Fruit fly (Drosophila melanogaster) whole organism, embryonic: Measurements from ENCODE around the gene cass.

Experiments
- Ada2b ChIP-seq: fragments of 200-800 bp; sonication (Bioruptor generic); IDR thresholded peaks from 2 replicates; pipeline ENCODE4 v1.3.6; 2022; ENCODE audit warnings: missing biosample characterization, missing genetic modification characterization
- Bdp1 ChIP-seq: fragments of 200-800 bp; sonication (Bioruptor generic); optimal IDR thresholded peaks from 3 replicates; lab custom pipeline; 2016; ENCODE audit warnings: missing biosample characterization, missing genetic modification characterization
- CG10147 ChIP-seq: fragments of 200-800 bp; sonication (Bioruptor generic); optimal IDR thresholded peaks from 2 replicates; lab custom pipeline; 2019; ENCODE audit warnings: missing biosample characterization, mild to moderate bottlenecking, missing genetic modification characterization, moderate library complexity
- CG1233 ChIP-seq: fragments of 200-800 bp; sonication (Bioruptor generic); optimal IDR thresholded peaks from 4 replicates; lab custom pipeline; 2018; ENCODE audit warnings: missing biosample characterization, mild to moderate bottlenecking, missing genetic modification characterization
- CG14965 ChIP-seq: fragments of 200-800 bp; sonication (Bioruptor generic); optimal IDR thresholded peaks from 2 replicates; lab custom pipeline; 2016; ENCODE audit warnings: missing biosample characterization, missing genetic modification characterization, borderline replicate concordance
- CG15479 ChIP-seq: fragments of 200-800 bp; sonication (Bioruptor generic); optimal IDR thresholded peaks from 3 replicates; lab custom pipeline; 2019; ENCODE audit warnings: missing biosample characterization, mild to moderate bottlenecking, missing genetic modification characterization, moderate library complexity
- CG18262 ChIP-seq: fragments of 200-800 bp; optimal IDR thresholded peaks from 3 replicates; lab custom pipeline; 2019; ENCODE audit warnings: missing biosample characterization, mild to moderate bottlenecking, missing genetic modification characterization, moderate library complexity
- CG2889 ChIP-seq: fragments of 200-800 bp; sonication (Bioruptor generic); IDR thresholded peaks from 3 replicates; pipeline ENCODE4 v1.3.6; 2022; ENCODE audit warnings: missing biosample characterization, missing genetic modification characterization
- CG32532 ChIP-seq: fragments of 200-800 bp; sonication (Bioruptor generic); IDR thresholded peaks from 2 replicates; pipeline ENCODE4 v1.3.6; 2022; ENCODE audit warnings: missing biosample characterization, missing genetic modification characterization
- CG3281 ChIP-seq: fragments of 200-800 bp; sonication (Bioruptor generic); optimal IDR thresholded peaks from 3 replicates; lab custom pipeline; 2017; ENCODE audit warnings: missing biosample characterization, mild to moderate bottlenecking, missing genetic modification characterization
- CG3847 ChIP-seq: fragments of 200-800 bp; sonication (Bioruptor generic); IDR thresholded peaks from 2 replicates; pipeline ENCODE4 v1.3.6; 2022; ENCODE audit warnings: missing biosample characterization, missing genetic modification characterization
- CG6854 ChIP-seq: fragments of 200-800 bp; sonication (Bioruptor generic); optimal IDR thresholded peaks from 3 replicates; lab custom pipeline; 2017; ENCODE audit warnings: missing biosample characterization, mild to moderate bottlenecking, missing genetic modification characterization
- CG8281 ChIP-seq: fragments of 200-800 bp; sonication (Bioruptor generic); optimal IDR thresholded peaks from 2 replicates; lab custom pipeline; 2018; ENCODE audit warnings: missing biosample characterization, mild to moderate bottlenecking, missing genetic modification characterization, moderate library complexity
- CG9932 ChIP-seq: fragments of 200-800 bp; sonication (Bioruptor generic); IDR thresholded peaks from 2 replicates; pipeline ENCODE4 v1.3.6; 2022; ENCODE audit warnings: missing biosample characterization, missing genetic modification characterization
- CHES-1-like ChIP-seq: fragments of 200-800 bp; sonication (Bioruptor generic); optimal IDR thresholded peaks from 2 replicates; lab custom pipeline; 2016; ENCODE audit warnings: missing biosample characterization, missing genetic modification characterization
- Drgx ChIP-seq: fragments of 200-800 bp; sonication (Bioruptor generic); IDR thresholded peaks from 2 replicates; pipeline ENCODE4 v1.3.6; 2022; ENCODE audit warnings: missing biosample characterization, missing genetic modification characterization
- Ets65A ChIP-seq: fragments of 200-800 bp; sonication (Bioruptor generic); peaks from one replicate; lab custom pipeline; 2016; ENCODE audit warnings: missing biosample characterization, missing genetic modification characterization
- Hr51 ChIP-seq, 2 experiments: fragments of 200-800 bp; sonication (Bioruptor generic); optimal IDR thresholded peaks; 2 replicates in 1 of 2; 3 replicates in 1 of 2; lab custom pipeline; 2016 to 2018; ENCODE audit warnings: missing biosample characterization in 2 of 2, missing genetic modification characterization in 2 of 2, mild to moderate bottlenecking in 1 of 2, moderate library complexity in 1 of 2
- Nf-YB ChIP-seq: fragments of 200-800 bp; sonication (Bioruptor generic); optimal IDR thresholded peaks from 3 replicates; lab custom pipeline; 2019; ENCODE audit warnings: missing biosample characterization, mild to moderate bottlenecking, missing genetic modification characterization, moderate library complexity
- Ptx1 ChIP-seq: fragments of 200-800 bp; sonication (Bioruptor generic); IDR thresholded peaks from 2 replicates; pipeline ENCODE4 v1.3.6; 2022; ENCODE audit warnings: missing biosample characterization, missing genetic modification characterization
- Rfx ChIP-seq: fragments of 200-800 bp; sonication (Bioruptor generic); IDR thresholded peaks from 2 replicates; pipeline ENCODE4 v1.3.6; 2022; ENCODE audit warnings: missing biosample characterization, missing genetic modification characterization
- Sox102F ChIP-seq: fragments of 200-800 bp; sonication (Bioruptor generic); optimal IDR thresholded peaks from 2 replicates; lab custom pipeline; 2018; ENCODE audit warnings: missing biosample characterization, mild to moderate bottlenecking, missing genetic modification characterization, moderate library complexity
- Sry-δ ChIP-seq: fragments of 200-800 bp; sonication (Bioruptor generic); optimal IDR thresholded peaks from 2 replicates; lab custom pipeline; 2016; ENCODE audit warnings: missing biosample characterization, missing genetic modification characterization
- bsh ChIP-seq, 2 experiments: fragments of 200-800 bp; sonication (Bioruptor generic); optimal IDR thresholded peaks; 2 replicates each; lab custom pipeline; 2017 to 2018; ENCODE audit warnings: mild to moderate bottlenecking in 2 of 2, missing biosample characterization in 2 of 2, missing genetic modification characterization in 2 of 2, moderate library complexity in 1 of 2
- crc ChIP-seq: fragments of 200-800 bp; sonication (Bioruptor generic); optimal IDR thresholded peaks from 2 replicates; lab custom pipeline; 2016; ENCODE audit warnings: missing biosample characterization, missing genetic modification characterization
- dan ChIP-seq: fragments of 200-800 bp; sonication (Bioruptor generic); IDR thresholded peaks from 2 replicates; pipeline ENCODE4 v1.3.6; 2022; ENCODE audit warnings: missing biosample characterization, missing genetic modification characterization
- exex ChIP-seq: fragments of 200-800 bp; sonication (Bioruptor generic); optimal IDR thresholded peaks from 4 replicates; lab custom pipeline; 2018; ENCODE audit warnings: missing biosample characterization, mild to moderate bottlenecking, missing genetic modification characterization, moderate library complexity
- fru ChIP-seq: fragments of >200 bp; optimal IDR thresholded peaks from 2 replicates; lab custom pipeline; 2017
- gem ChIP-seq: fragments of 200-800 bp; sonication (Bioruptor generic); optimal IDR thresholded peaks from 2 replicates; lab custom pipeline; 2019; ENCODE audit warnings: missing biosample characterization, mild to moderate bottlenecking, missing genetic modification characterization, moderate library complexity
- lab ChIP-seq: fragments of 200-800 bp; sonication (Bioruptor generic); optimal IDR thresholded peaks from 3 replicates; lab custom pipeline; 2017; ENCODE audit warnings: missing biosample characterization, missing genetic modification characterization, mild to moderate bottlenecking, moderate library complexity, missing genetic modification reagents
- oc ChIP-seq: fragments of 200-800 bp; sonication (Bioruptor generic); optimal IDR thresholded peaks from 2 replicates; lab custom pipeline; 2018; ENCODE audit warnings: missing biosample characterization, mild to moderate bottlenecking, missing genetic modification characterization, moderate library complexity
- prd ChIP-seq, 3 experiments: fragments of >200 bp in 2 of 3; fragments of 200-800 bp in 1 of 3; sonication (Bioruptor generic) in 1 of 3; optimal IDR thresholded peaks in 2 of 3; IDR thresholded peaks in 1 of 3; 2 replicates in 2 of 3; 3 replicates in 1 of 3; pipeline versions ENCODE4 v1.3.6 to Lab custom; 2017 to 2022; ENCODE audit warnings: missing biosample characterization in 1 of 3, missing genetic modification characterization in 1 of 3
- row ChIP-seq: fragments of 200-800 bp; sonication (Bioruptor generic); IDR thresholded peaks from 3 replicates; pipeline ENCODE4 v1.3.6; 2022; ENCODE audit warnings: missing biosample characterization, missing genetic modification characterization
- sna ChIP-seq: fragments of 200-800 bp; sonication (Bioruptor generic); IDR thresholded peaks from 2 replicates; pipeline ENCODE4 v1.3.6; 2022; ENCODE audit warnings: missing biosample characterization, missing genetic modification characterization; ENCODE audit not compliant: partially characterized antibody
- tna ChIP-seq: fragments of 200-800 bp; sonication (Bioruptor generic); IDR thresholded peaks from 2 replicates; pipeline ENCODE4 v1.3.6; 2022; ENCODE audit warnings: missing biosample characterization, missing genetic modification characterization; ENCODE audit not compliant: partially characterized antibody
- unpg ChIP-seq: fragments of 200-800 bp; sonication (Bioruptor generic); optimal IDR thresholded peaks from 3 replicates; lab custom pipeline; 2018; ENCODE audit warnings: missing biosample characterization, mild to moderate bottlenecking, missing genetic modification characterization, moderate library complexity

Gene cass

dm6 chr2L:17470630-17471029 is 7.1 kb downstream of the cass start (continued):
- TF ChIP-seq CG3847 (GFP tag; lab: Robert Waterston, UW) = peak; percentile 14; the same call in 1 of the 2 replicates
- peak; percentile 14 for TF ChIP-seq Sry-δ
- no peak for TF ChIP-seq oc (tag; lab: Kevin White, UChicago)
- TF ChIP-seq CG10147 (GFP tag; lab: Kevin White, UChicago) = peak; percentile 59
- TF ChIP-seq CHES-1-like (GFP tag; lab: Kevin White, UChicago) = peak; percentile 55
- peak; percentile 80 for TF ChIP-seq CG6854
- no peak for TF ChIP-seq Nf-YB
- peak; percentile 33 for TF ChIP-seq exex (tag; lab: Kevin White, UChicago)
- TF ChIP-seq tna (GFP tag; lab: Robert Waterston, UW) = no peak
- no peak for TF ChIP-seq CG14965 (GFP tag; lab: Kevin White, UChicago)
- no peak for TF ChIP-seq CG2889 (GFP tag; lab: Robert Waterston, UW)
- no peak for TF ChIP-seq CG9932 (GFP tag; lab: Robert Waterston, UW)
- TF ChIP-seq CG1233 (GFP tag; lab: Kevin White, UChicago) = peak; percentile 64
- no peak; the same call in 1 of the 2 replicates for TF ChIP-seq CG32532
- TF ChIP-seq CG15479 (GFP tag; lab: Kevin White, UChicago) = no peak
- no peak for TF ChIP-seq dan (GFP tag; lab: Robert Waterston, UW)
- peak; percentile 35 for TF ChIP-seq Bdp1 (GFP tag; lab: Kevin White, UChicago)
- no peak for TF ChIP-seq sna (GFP tag; lab: Robert Waterston, UW)
- TF ChIP-seq unpg (GFP tag; lab: Kevin White, UChicago) = peak; percentile 54
- peak; percentile 78 for TF ChIP-seq Rfx (GFP tag; lab: Robert Waterston, UW)
- peak; percentile 60 for TF ChIP-seq crc (GFP tag; lab: Kevin White, UChicago)

DNA sequence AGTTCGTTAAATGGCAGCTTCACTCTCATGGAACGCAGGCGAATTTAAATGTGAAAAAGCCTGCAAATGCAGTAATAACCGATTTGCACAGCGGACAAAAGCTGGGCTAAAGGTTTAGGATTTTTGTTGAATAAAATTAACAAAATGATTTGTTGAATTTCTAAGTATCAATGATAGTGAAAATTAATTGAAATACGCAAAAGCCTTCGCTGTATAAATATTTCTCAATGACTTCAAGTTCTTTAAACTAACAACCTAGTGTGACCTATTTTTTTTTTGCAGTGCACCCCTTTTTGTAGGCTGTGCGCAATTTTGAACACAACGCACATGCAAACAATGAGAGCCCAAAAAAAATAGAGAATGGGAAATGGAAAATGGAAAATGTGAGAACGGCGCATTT is 10.7 kb downstream of the cass start:
- TF ChIP-seq Ptx1 (GFP tag; lab: Robert Waterston, UW) (0 out of 2 replicates have a peak, but pooled peaks have one; percentile 9), lab (peak; percentile 30), Sox102F (GFP tag; lab: Kevin White, UChicago) (peak; percentile 39), CG3281 (GFP tag; lab: Kevin White, UChicago) (no peak), prd (optimal IDR thresholded peaks at IDR 0.05; lab: Kevin White, UChicago) (no peak), prd (GFP tag; IDR thresholded peaks at IDR 0.05; lab: Robert Waterston, UW) (peak; percentile 24; the same call in 1 of the 3 replicates), bsh (GFP tag; optimal IDR thresholded peaks at IDR 0.05; lab: Kevin White, UChicago) (peak in 1 of 2 experiments; percentile 30), Hr51 (GFP tag; optimal IDR thresholded peaks at IDR 0.05; lab: Kevin White, UChicago) (peak in 1 of 2 experiments; percentile 26), CG18262 (tag; lab: Kevin White, UChicago) (no peak), CG8281 (tag; lab: Kevin White, UChicago) (no peak), fru (lab: Kevin White, UChicago) (no peak), row (GFP tag; lab: Robert Waterston, UW) (peak; percentile 14; the same call in 1 of the 3 replicates), unpg (GFP tag; lab: Kevin White, UChicago) (peak; percentile 2), Ada2b (GFP tag; lab: Robert Waterston, UW) (peak; percentile 19; the same call in 1 of the 2 replicates), gem (tag; lab: Kevin White, UChicago) (peak; percentile 30), Drgx (peak; percentile 11; the same call in 1 of the 2 replicates), Ets65A (GFP tag; lab: Kevin White, UChicago) (peak; percentile 74)
- TF ChIP-seq, all 482 proteins: peak for 12
